Worm (Caenorhabditis elegans) whole organism, mixed stage, embryonic: ENCODE results near the gene Y39A1A.17.

Source experiments
- lin-13 ChIP-seq: fragments of 150-350 bp; optimal IDR thresholded peaks from 2 replicates; lab custom pipeline; 2014; ENCODE audit warnings: missing biosample characterization, missing genetic modification characterization
- mls-2 ChIP-seq: sonication (generic microtip); optimal IDR thresholded peaks from 2 replicates; lab custom pipeline; 2016; ENCODE audit warnings: mild to moderate bottlenecking, missing genetic modification characterization, moderate library complexity, missing compliant biosample characterization
- unc-62 ChIP-seq: fragments of 150-350 bp; optimal IDR thresholded peaks from 2 replicates; lab custom pipeline; 2014; ENCODE audit warnings: missing biosample characterization, missing genetic modification reagents, missing genetic modification characterization

DNA sequence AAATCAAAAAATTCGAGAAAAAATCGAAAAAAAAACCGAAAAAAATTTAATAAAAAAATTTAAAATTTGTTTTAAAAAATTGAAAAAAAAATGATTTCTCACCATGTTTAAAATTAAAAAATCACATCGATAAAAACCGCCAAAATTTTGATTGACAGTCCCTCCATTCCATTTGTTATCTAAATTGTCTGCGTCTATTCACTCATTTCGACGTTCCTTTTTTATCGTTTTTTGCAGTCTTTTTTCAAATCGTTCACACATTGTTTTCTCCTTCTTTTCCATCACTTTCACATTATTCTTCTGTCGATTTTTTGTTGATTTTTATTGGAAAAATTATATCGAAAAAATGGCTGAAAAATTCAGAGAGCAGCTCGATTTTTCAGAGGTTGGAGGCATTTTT, 34.9 kb downstream of the Y39A1A.17 start:
- TF ChIP-seq lin-13 (tag; lab: Kevin White, UChicago) (no peak), unc-62 (GFP tag; lab: Kevin White, UChicago) (no peak), mls-2 (tag; lab: Kevin White, UChicago) (no peak)
